Worm (Caenorhabditis elegans) whole organism, L1 larva: ENCODE data around the gene lmd-3.

Experiments
- C04F5.9 ChIP-seq: sonication (generic microtip); optimal IDR thresholded peaks from 2 replicates; lab custom pipeline; 2016; ENCODE audit warnings: missing genetic modification characterization, missing compliant biosample characterization
- Y116A8C.19 ChIP-seq: sonication (generic microtip); optimal IDR thresholded peaks from 2 replicates; lab custom pipeline; 2016; ENCODE audit warnings: missing compliant biosample characterization, missing genetic modification characterization, borderline replicate concordance
- alr-1 ChIP-seq: fragments of 200-800 bp; sonication (Bioruptor generic); optimal IDR thresholded peaks from 2 replicates; lab custom pipeline; 2018; ENCODE audit warnings: borderline replicate concordance, mild to moderate bottlenecking, missing genetic modification characterization, missing compliant biosample characterization
- aly-2 ChIP-seq: fragments of 150-350 bp; optimal IDR thresholded peaks from 2 replicates; lab custom pipeline; 2014; ENCODE audit warnings: missing biosample characterization, missing genetic modification characterization
- ama-1 ChIP-seq: fragments of 150-350 bp; optimal IDR thresholded peaks from 2 replicates; lab custom pipeline; 2014
- blmp-1 ChIP-seq: fragments of 150-350 bp; optimal IDR thresholded peaks from 2 replicates; lab custom pipeline; 2014; ENCODE audit warnings: missing biosample characterization, missing genetic modification characterization
- ceh-8 ChIP-seq: fragments of 200-800 bp; sonication (Bioruptor generic); optimal IDR thresholded peaks from 2 replicates; lab custom pipeline; 2018; ENCODE audit warnings: mild to moderate bottlenecking, missing genetic modification characterization, moderate library complexity, missing compliant biosample characterization
- ceh-82 ChIP-seq, 3 experiments: fragments of 150-350 bp in 1 of 3; sonication (generic microtip) in 2 of 3; optimal IDR thresholded peaks; 2 replicates each; lab custom pipeline; 2014 to 2017; ENCODE audit warnings: missing biosample characterization in 3 of 3, missing genetic modification characterization in 3 of 3
- ceh-90 ChIP-seq: sonication (generic microtip); optimal IDR thresholded peaks from 2 replicates; lab custom pipeline; 2016; ENCODE audit warnings: missing genetic modification characterization, missing compliant biosample characterization
- egl-27 ChIP-seq, 2 experiments: fragments of 150-350 bp in 1 of 2; sonication (generic microtip); optimal IDR thresholded peaks; 3 replicates each; lab custom pipeline; 2017 to 2018; ENCODE audit warnings: missing biosample characterization in 2 of 2, missing genetic modification characterization in 2 of 2, missing genetic modification reagents in 2 of 2
- elt-2 ChIP-seq: sonication (generic microtip); optimal IDR thresholded peaks from 2 replicates; lab custom pipeline; 2016; ENCODE audit warnings: missing genetic modification characterization, mild to moderate bottlenecking, inconsistent platforms, missing compliant biosample characterization, missing genetic modification reagents
- elt-3 ChIP-seq, 6 experiments: fragments of 150-350 bp in 1 of 6; sonication (generic microtip); optimal IDR thresholded peaks; 2 replicates each; lab custom pipeline; 2017 to 2018; ENCODE audit warnings: missing biosample characterization in 6 of 6, missing genetic modification characterization in 6 of 6, inconsistent platforms in 1 of 6
- fkh-8 ChIP-seq: sonication (generic microtip); optimal IDR thresholded peaks from 2 replicates; lab custom pipeline; 2016; ENCODE audit warnings: mild to moderate bottlenecking, missing genetic modification characterization, missing compliant biosample characterization
- grh-1 ChIP-seq: fragments of 200-800 bp; sonication (Bioruptor generic); IDR thresholded peaks from 2 replicates; pipeline ENCODE4 v1.3.6; 2022; ENCODE audit warnings: missing genetic modification reagents, missing genetic modification characterization, missing compliant biosample characterization
- hlh-17 ChIP-seq: fragments of 200-800 bp; sonication (Bioruptor generic); optimal IDR thresholded peaks from 2 replicates; lab custom pipeline; 2018; ENCODE audit warnings: missing genetic modification characterization, mild to moderate bottlenecking, missing compliant biosample characterization, moderate library complexity, borderline replicate concordance
- isw-1 ChIP-seq: fragments of 200-800 bp; sonication (Bioruptor generic); IDR thresholded peaks from 2 replicates; pipeline ENCODE4 v1.3.6; 2022; ENCODE audit warnings: missing genetic modification characterization, missing compliant biosample characterization
- lin-35 ChIP-seq, 2 experiments: fragments of 150-350 bp; optimal IDR thresholded peaks; 2 replicates each; lab custom pipeline; 2014; ENCODE audit warnings: missing biosample characterization in 2 of 2, missing genetic modification characterization in 2 of 2, missing genetic modification reagents in 2 of 2
- mdl-1 ChIP-seq, 2 experiments: fragments of 150-350 bp; optimal IDR thresholded peaks; 2 replicates each; lab custom pipeline; 2014 to 2017; ENCODE audit warnings: missing biosample characterization in 2 of 2, missing genetic modification characterization in 2 of 2, inconsistent platforms in 1 of 2
- mef-2 ChIP-seq: fragments of 150-350 bp; optimal IDR thresholded peaks from 2 replicates; lab custom pipeline; 2014; ENCODE audit warnings: missing biosample characterization, missing genetic modification characterization
- nhr-11 ChIP-seq: fragments of 150-350 bp; optimal IDR thresholded peaks from 2 replicates; lab custom pipeline; 2014; ENCODE audit warnings: missing biosample characterization, missing genetic modification characterization
- nhr-28 ChIP-seq: fragments of 150-350 bp; optimal IDR thresholded peaks from 2 replicates; lab custom pipeline; 2014; ENCODE audit warnings: missing biosample characterization, missing genetic modification characterization
- nhr-47 ChIP-seq: sonication (generic microtip); optimal IDR thresholded peaks from 2 replicates; lab custom pipeline; 2016; ENCODE audit warnings: mild to moderate bottlenecking, missing genetic modification characterization, moderate library complexity, missing compliant biosample characterization
- nhr-85 ChIP-seq: sonication (generic microtip); peaks from one replicate; lab custom pipeline; 2016; ENCODE audit warnings: missing genetic modification characterization, inconsistent platforms, missing compliant biosample characterization
- nhr-90 ChIP-seq: sonication (generic microtip); optimal IDR thresholded peaks from 2 replicates; lab custom pipeline; 2016; ENCODE audit warnings: mild to moderate bottlenecking, missing genetic modification characterization, missing compliant biosample characterization; ENCODE audit not compliant: poor library complexity
- pax-3 ChIP-seq: fragments of 200-800 bp; sonication (Bioruptor generic); optimal IDR thresholded peaks from 2 replicates; lab custom pipeline; 2018; ENCODE audit warnings: mild to moderate bottlenecking, missing genetic modification characterization, moderate library complexity, missing compliant biosample characterization
- pqm-1 ChIP-seq: sonication (generic microtip); optimal IDR thresholded peaks from 3 replicates; lab custom pipeline; 2017; ENCODE audit warnings: missing biosample characterization, missing genetic modification characterization
- rnt-1 ChIP-seq: sonication (generic microtip); optimal IDR thresholded peaks from 2 replicates; lab custom pipeline; 2016; ENCODE audit warnings: mild to moderate bottlenecking, missing genetic modification characterization, moderate library complexity, missing compliant biosample characterization
- sptf-1 ChIP-seq: fragments of 150-350 bp; optimal IDR thresholded peaks from 2 replicates; lab custom pipeline; 2014; ENCODE audit warnings: missing biosample characterization, missing genetic modification characterization
- sup-37 ChIP-seq: fragments of 200-800 bp; sonication (Bioruptor generic); optimal IDR thresholded peaks from 2 replicates; lab custom pipeline; 2018; ENCODE audit warnings: mild to moderate bottlenecking, missing genetic modification characterization, missing compliant biosample characterization
- swsn-7 ChIP-seq: sonication (generic microtip); optimal IDR thresholded peaks from 2 replicates; lab custom pipeline; 2016; ENCODE audit warnings: missing genetic modification characterization, missing compliant biosample characterization
- tlp-1 ChIP-seq: fragments of 150-350 bp; optimal IDR thresholded peaks from 2 replicates; lab custom pipeline; 2014; ENCODE audit warnings: missing biosample characterization, missing genetic modification characterization
- xbp-1 ChIP-seq: sonication (generic microtip); optimal IDR thresholded peaks from 2 replicates; lab custom pipeline; 2016; ENCODE audit warnings: missing genetic modification characterization, missing compliant biosample characterization
- zag-1 ChIP-seq: fragments of 150-350 bp; optimal IDR thresholded peaks from 2 replicates; lab custom pipeline; 2014; ENCODE audit warnings: missing biosample characterization, missing genetic modification characterization
- ztf-11 ChIP-seq, 2 experiments: sonication (generic microtip); optimal IDR thresholded peaks; 2 replicates each; lab custom pipeline; 2016 to 2017; ENCODE audit warnings: missing genetic modification characterization in 2 of 2, missing biosample characterization in 1 of 2, missing compliant biosample characterization in 1 of 2

lmd-3 gene

ce11 chrV:8426210-8426609 is 18.4 kb downstream of the lmd-3 start (continued):
- TF ChIP-seq alr-1 (tag; lab: Kevin White, UChicago) (no peak), ceh-82 (tag; optimal IDR thresholded peaks at IDR 0.05; lab: Kevin White, UChicago) (no peak), swsn-7 (peak; percentile 18), Y116A8C.19 (tag; lab: Kevin White, UChicago) (no peak)

ce11 chrV:8424840-8425814 is 19.5 kb downstream of the lmd-3 start:
- TF ChIP-seq ama-1 (lab: Kevin White, UChicago): peak; percentile 42
- TF ChIP-seq xbp-1: no peak
- TF ChIP-seq nhr-85 (tag; lab: Kevin White, UChicago): peak; percentile 65
- TF ChIP-seq aly-2: no peak
- TF ChIP-seq elt-2 (tag; lab: Kevin White, UChicago): peak; percentile 79
- TF ChIP-seq lin-35 (GFP tag; optimal IDR thresholded peaks at IDR 0.05; lab: Kevin White, UChicago): peak in 1 of 2 experiments; percentile 18
- TF ChIP-seq blmp-1: peak; percentile 21
- TF ChIP-seq hlh-17 (GFP tag; lab: Kevin White, UChicago): no peak

DNA sequence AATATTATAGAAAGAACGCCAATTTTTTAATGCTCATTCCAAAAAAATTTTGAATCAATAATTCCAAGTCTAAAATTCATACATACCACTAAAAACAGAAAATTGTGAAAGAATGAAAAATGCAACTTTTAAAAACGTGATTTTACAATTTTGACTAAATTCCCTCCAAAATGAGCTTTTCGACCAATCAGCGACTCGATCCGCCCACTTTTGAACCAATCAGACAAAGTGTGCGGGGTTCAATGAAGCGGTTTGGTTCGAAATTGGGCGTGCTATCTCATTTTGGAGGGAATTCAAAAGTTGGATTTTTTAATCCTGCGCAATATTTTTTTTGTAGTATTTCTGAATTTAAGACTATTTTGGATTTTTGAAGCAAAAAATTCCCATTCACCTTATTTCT is 27.3 kb downstream of the lmd-3 start:
- no peak for TF ChIP-seq ceh-90
- no peak for TF ChIP-seq lin-35 (GFP tag; optimal IDR thresholded peaks at IDR 0.05; lab: Kevin White, UChicago)
- no peak for TF ChIP-seq fkh-8
- TF ChIP-seq pax-3 (tag; lab: Kevin White, UChicago): no peak
- TF ChIP-seq nhr-11 (tag; lab: Kevin White, UChicago): no peak
- TF ChIP-seq ama-1 (lab: Kevin White, UChicago): no peak
- no peak for TF ChIP-seq elt-2 (tag; lab: Kevin White, UChicago)
- no peak for TF ChIP-seq rnt-1 (tag; lab: Kevin White, UChicago)
- no peak for TF ChIP-seq ceh-8 (GFP tag; lab: Kevin White, UChicago)

ce11 chrV:8415113-8415530 is 29.5 kb downstream of the lmd-3 start:
- TF ChIP-seq nhr-28 (tag; lab: Kevin White, UChicago): no peak
- no peak for TF ChIP-seq tlp-1 (tag; lab: Kevin White, UChicago)
- no peak for TF ChIP-seq ztf-11 (tag; optimal IDR thresholded peaks at IDR 0.05; lab: Kevin White, UChicago)
- TF ChIP-seq elt-3 (tag; optimal IDR thresholded peaks at IDR 0.05; lab: Kevin White, UChicago): no peak
- TF ChIP-seq nhr-47: no peak
- TF ChIP-seq sptf-1 (tag; lab: Kevin White, UChicago): no peak
- no peak for TF ChIP-seq C04F5.9 (tag; lab: Kevin White, UChicago)
- TF ChIP-seq zag-1 (tag; lab: Kevin White, UChicago): no peak
- no peak for TF ChIP-seq nhr-90
- TF ChIP-seq isw-1: no peak
- TF ChIP-seq sup-37 (GFP tag; lab: Kevin White, UChicago): no peak
- no peak for TF ChIP-seq Y116A8C.19 (tag; lab: Kevin White, UChicago)
- no peak for TF ChIP-seq mdl-1 (tag; optimal IDR thresholded peaks at IDR 0.05; lab: Kevin White, UChicago)
- no peak for TF ChIP-seq ama-1 (lab: Kevin White, UChicago)
- no peak for TF ChIP-seq pqm-1 (tag; lab: Kevin White, UChicago)
- no peak for TF ChIP-seq grh-1 (GFP tag; lab: Robert Waterston, UW)
- no peak for TF ChIP-seq alr-1 (tag; lab: Kevin White, UChicago)
- no peak for TF ChIP-seq egl-27 (tag; optimal IDR thresholded peaks at IDR 0.05; lab: Kevin White, UChicago)
- TF ChIP-seq mef-2 (tag; lab: Kevin White, UChicago): no peak
